Worm (Caenorhabditis elegans) whole organism, L4 larva: ENCODE results near the gene ZK593.2.

Experiments used
- F44E2.7 ChIP-seq: fragments of 200-800 bp; sonication (Bioruptor generic); IDR thresholded peaks from 2 replicates; pipeline ENCODE4 v2.1.2; 2022; ENCODE audit warnings: missing genetic modification characterization, missing compliant biosample characterization
- ceh-82 ChIP-seq: sonication (generic microtip); optimal IDR thresholded peaks from 2 replicates; lab custom pipeline; 2017; ENCODE audit warnings: missing biosample characterization, missing genetic modification characterization
- fos-1 ChIP-seq: fragments of 150-350 bp; optimal IDR thresholded peaks from 2 replicates; lab custom pipeline; 2014; ENCODE audit warnings: missing biosample characterization, missing genetic modification characterization
- jun-1 ChIP-seq: fragments of 150-350 bp; optimal IDR thresholded peaks from 2 replicates; lab custom pipeline; 2014; ENCODE audit warnings: missing biosample characterization, missing genetic modification reagents, missing genetic modification characterization
- mdt-29 ChIP-seq: fragments of 200-800 bp; sonication (Bioruptor generic); IDR thresholded peaks from 2 replicates; pipeline ENCODE4 v1.3.6; 2022; ENCODE audit warnings: missing genetic modification reagents, missing genetic modification characterization, missing compliant biosample characterization
- mep-1 ChIP-seq: fragments of 150-350 bp; sonication (generic microtip); optimal IDR thresholded peaks from 3 replicates; lab custom pipeline; 2014; ENCODE audit warnings: missing biosample characterization, missing genetic modification characterization
- nhr-11 ChIP-seq: fragments of 150-350 bp; optimal IDR thresholded peaks from 2 replicates; lab custom pipeline; 2014; ENCODE audit warnings: missing biosample characterization, missing genetic modification characterization
- nhr-25 ChIP-seq: sonication (generic microtip); optimal IDR thresholded peaks from 2 replicates; lab custom pipeline; 2017; ENCODE audit warnings: missing genetic modification characterization, mild to moderate bottlenecking, missing compliant biosample characterization, antibody characterized with exemption, moderate library complexity, borderline replicate concordance; ENCODE audit not compliant: insufficient read depth
- nhr-28 ChIP-seq: fragments of 150-350 bp; optimal IDR thresholded peaks from 2 replicates; lab custom pipeline; 2014; ENCODE audit warnings: missing biosample characterization, missing genetic modification characterization
- nhr-77 ChIP-seq: fragments of 150-350 bp; optimal IDR thresholded peaks from 2 replicates; lab custom pipeline; 2014; ENCODE audit warnings: missing biosample characterization, missing genetic modification characterization
- pha-4 ChIP-seq, 2 experiments: fragments of 150-350 bp in 1 of 2; fragments of 200-800 bp in 1 of 2; sonication (Bioruptor generic) in 1 of 2; IDR thresholded peaks in 1 of 2; optimal IDR thresholded peaks in 1 of 2; 2 replicates each; pipeline versions ENCODE4 v1.3.6 to Lab custom; 2014 to 2022; ENCODE audit warnings: missing genetic modification characterization in 2 of 2, missing genetic modification reagents in 2 of 2, missing biosample characterization in 1 of 2, missing compliant biosample characterization in 1 of 2
- snpc-1.2 ChIP-seq: fragments of 200-800 bp; sonication (Bioruptor generic); IDR thresholded peaks from 2 replicates; pipeline ENCODE4 v1.3.6; 2022; ENCODE audit warnings: missing genetic modification reagents, missing genetic modification characterization, missing compliant biosample characterization
- snpc-4 ChIP-seq: fragments of 150-350 bp; optimal IDR thresholded peaks from 2 replicates; lab custom pipeline; 2014; ENCODE audit warnings: missing biosample characterization, missing genetic modification characterization
- ztf-7 ChIP-seq: fragments of 150-350 bp; optimal IDR thresholded peaks from 2 replicates; lab custom pipeline; 2014; ENCODE audit warnings: missing biosample characterization, missing genetic modification characterization

DNA sequence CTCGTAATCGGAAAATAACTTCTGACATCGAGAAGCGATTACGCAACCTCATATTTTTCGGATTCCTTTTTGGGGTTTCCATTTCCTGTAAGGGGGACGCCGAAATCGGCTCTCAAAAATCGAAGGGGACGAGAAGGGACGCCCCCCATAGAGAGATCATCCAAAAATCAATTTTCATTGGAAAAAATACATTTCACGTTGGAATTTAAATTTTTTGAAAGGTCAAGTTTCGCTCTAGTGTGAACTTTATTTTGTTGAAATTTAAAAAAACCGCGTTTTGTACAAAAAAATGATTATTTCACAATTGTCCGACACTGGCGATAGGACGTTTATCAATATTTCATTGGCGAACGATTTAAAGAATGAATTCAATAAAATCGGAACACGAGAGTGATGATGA, 38.8 kb downstream of the ZK593.2 start, which contains the start of gene Y69E1A.3:
- TF ChIP-seq ztf-7 (tag; lab: Kevin White, UChicago) (no peak), nhr-25 (tag; lab: Kevin White, UChicago) (no peak), F44E2.7 (no peak), nhr-11 (no peak), jun-1 (no peak), fos-1 (tag; lab: Kevin White, UChicago) (no peak), snpc-4 (tag; lab: Kevin White, UChicago) (no peak), ceh-82 (no peak), mdt-29 (no peak), nhr-77 (tag; lab: Kevin White, UChicago) (no peak), mep-1 (tag; lab: Kevin White, UChicago) (no peak), pha-4 (GFP tag; IDR thresholded peaks at IDR 0.05; lab: Robert Waterston, UW) (no peak), pha-4 (tag; optimal IDR thresholded peaks at IDR 0.05; lab: Kevin White, UChicago) (no peak), snpc-1.2 (GFP tag; lab: Robert Waterston, UW) (no peak), nhr-28 (tag; lab: Kevin White, UChicago) (no peak)
